Fruit fly (Drosophila melanogaster) whole organism, embryonic: ENCODE data around the gene Patj.

ENCODE experiments used
- Ada2b ChIP-seq: fragments of 200-800 bp; sonication (Bioruptor generic); IDR thresholded peaks from 2 replicates; pipeline ENCODE4 v1.3.6; 2022; ENCODE audit warnings: missing biosample characterization, missing genetic modification characterization
- Antp ChIP-seq: fragments of 200-800 bp; sonication (Bioruptor generic); optimal IDR thresholded peaks from 3 replicates; lab custom pipeline; 2016; ENCODE audit warnings: missing biosample characterization, missing genetic modification characterization
- CG10267 ChIP-seq: fragments of 200-800 bp; sonication (Bioruptor generic); optimal IDR thresholded peaks from 2 replicates; lab custom pipeline; 2018; ENCODE audit warnings: missing biosample characterization, mild to moderate bottlenecking, missing genetic modification characterization, moderate library complexity
- CG10366 ChIP-seq: fragments of 200-800 bp; sonication (Bioruptor generic); IDR thresholded peaks from 2 replicates; pipeline ENCODE4 v1.3.6; 2022; ENCODE audit warnings: missing biosample characterization, missing genetic modification characterization
- CG12104 ChIP-seq: fragments of 200-800 bp; sonication (Bioruptor generic); optimal IDR thresholded peaks from 3 replicates; lab custom pipeline; 2016; ENCODE audit warnings: missing biosample characterization, missing genetic modification characterization
- CG12236 ChIP-seq: fragments of 200-800 bp; sonication (Bioruptor generic); optimal IDR thresholded peaks from 2 replicates; lab custom pipeline; 2016; ENCODE audit warnings: missing biosample characterization, missing genetic modification characterization
- CG14050 ChIP-seq: fragments of 200-800 bp; sonication (Bioruptor generic); IDR thresholded peaks from 3 replicates; pipeline ENCODE4 v1.3.6; 2022; ENCODE audit warnings: missing biosample characterization, missing genetic modification characterization
- CG14441 ChIP-seq: fragments of 200-800 bp; sonication (Bioruptor generic); IDR thresholded peaks from 2 replicates; pipeline ENCODE4 v1.3.6; 2022; ENCODE audit warnings: missing biosample characterization, missing genetic modification characterization
- CG14667 ChIP-seq: fragments of 200-800 bp; sonication (Bioruptor generic); IDR thresholded peaks from 2 replicates; pipeline ENCODE4 v1.3.6; 2022; ENCODE audit warnings: missing biosample characterization, missing genetic modification characterization
- CG15696 ChIP-seq: fragments of 200-800 bp; sonication (Bioruptor generic); optimal IDR thresholded peaks from 2 replicates; lab custom pipeline; 2019; ENCODE audit warnings: missing biosample characterization, mild to moderate bottlenecking, missing genetic modification characterization, moderate library complexity
- CG16863 ChIP-seq: fragments of 200-800 bp; sonication (Bioruptor generic); optimal IDR thresholded peaks from 3 replicates; lab custom pipeline; 2016; ENCODE audit warnings: missing biosample characterization, missing genetic modification characterization
- CG17802 ChIP-seq: fragments of 200-800 bp; sonication (Bioruptor generic); optimal IDR thresholded peaks from 2 replicates; lab custom pipeline; 2018; ENCODE audit warnings: missing biosample characterization, mild to moderate bottlenecking, missing genetic modification characterization, moderate library complexity
- CG2678 ChIP-seq: fragments of 200-800 bp; sonication (Bioruptor generic); optimal IDR thresholded peaks from 3 replicates; lab custom pipeline; 2019; ENCODE audit warnings: missing biosample characterization, mild to moderate bottlenecking, missing genetic modification characterization, moderate library complexity
- CG4328 ChIP-seq: fragments of 200-800 bp; sonication (Bioruptor generic); optimal IDR thresholded peaks from 3 replicates; lab custom pipeline; 2017; ENCODE audit warnings: missing biosample characterization, missing genetic modification reagents, missing genetic modification characterization
- CG6272 ChIP-seq: fragments of 200-800 bp; sonication (Bioruptor generic); IDR thresholded peaks from 2 replicates; pipeline ENCODE4 v1.3.6; 2022; ENCODE audit warnings: missing biosample characterization, missing genetic modification characterization
- CG6683 ChIP-seq: fragments of 200-800 bp; sonication (Bioruptor generic); optimal IDR thresholded peaks from 2 replicates; lab custom pipeline; 2017; ENCODE audit warnings: missing biosample characterization, mild to moderate bottlenecking, missing genetic modification characterization, missing genetic modification reagents
- CG7556 ChIP-seq: fragments of 200-800 bp; sonication (Bioruptor generic); optimal IDR thresholded peaks from 2 replicates; lab custom pipeline; 2017; ENCODE audit warnings: missing biosample characterization, mild to moderate bottlenecking, missing genetic modification characterization
- CG8924 ChIP-seq: fragments of 200-800 bp; optimal IDR thresholded peaks from 3 replicates; lab custom pipeline; 2019; ENCODE audit warnings: missing biosample characterization, mild to moderate bottlenecking, missing genetic modification characterization, moderate library complexity
- CTCF ChIP-seq: fragments of 200-800 bp; sonication (Bioruptor generic); optimal IDR thresholded peaks from 2 replicates; lab custom pipeline; 2017; ENCODE audit warnings: missing biosample characterization, mild to moderate bottlenecking, missing genetic modification characterization, moderate library complexity
- D19B ChIP-seq: fragments of 200-800 bp; sonication (Bioruptor generic); optimal IDR thresholded peaks from 2 replicates; lab custom pipeline; 2017; ENCODE audit warnings: missing biosample characterization, mild to moderate bottlenecking, missing genetic modification characterization
- Gug ChIP-seq: fragments of 200-800 bp; sonication (Bioruptor generic); IDR thresholded peaks from 4 replicates; pipeline ENCODE4 v1.3.6; 2022; ENCODE audit warnings: missing biosample characterization, missing genetic modification characterization
- HLH4C ChIP-seq: fragments of 200-800 bp; sonication (Bioruptor generic); IDR thresholded peaks from 3 replicates; pipeline ENCODE4 v1.3.6; 2022; ENCODE audit warnings: missing biosample characterization, missing genetic modification characterization; ENCODE audit not compliant: partially characterized antibody
- Lpt ChIP-seq: fragments of >200 bp; optimal IDR thresholded peaks from 2 replicates; lab custom pipeline; 2018; ENCODE audit warnings: missing biosample characterization, missing genetic modification characterization
- Mes4 ChIP-seq: fragments of 200-800 bp; sonication (Bioruptor generic); optimal IDR thresholded peaks from 2 replicates; lab custom pipeline; 2016; ENCODE audit warnings: missing biosample characterization, missing genetic modification characterization
- Sox100B ChIP-seq: fragments of 200-800 bp; sonication (Bioruptor generic); optimal IDR thresholded peaks from 3 replicates; lab custom pipeline; 2018; ENCODE audit warnings: missing biosample characterization, mild to moderate bottlenecking, missing genetic modification characterization
- TFAM ChIP-seq: fragments of 200-800 bp; sonication (Bioruptor generic); optimal IDR thresholded peaks from 2 replicates; lab custom pipeline; 2017; ENCODE audit warnings: missing biosample characterization, missing genetic modification characterization, inconsistent platforms
- Trl ChIP-seq, 3 experiments: fragments of >200 bp in 2 of 3; fragments of 200-800 bp in 1 of 3; sonication (Bioruptor generic) in 1 of 3; optimal IDR thresholded peaks; 2 replicates in 1 of 3; 3 replicates in 2 of 3; lab custom pipeline; 2016 to 2017; ENCODE audit warnings: missing biosample characterization in 1 of 3, missing genetic modification characterization in 1 of 3
- ash1 ChIP-seq: fragments of 200-800 bp; sonication (Bioruptor generic); optimal IDR thresholded peaks from 2 replicates; lab custom pipeline; 2018; ENCODE audit warnings: missing biosample characterization, mild to moderate bottlenecking, missing genetic modification characterization
- bsh ChIP-seq, 2 experiments: fragments of 200-800 bp; sonication (Bioruptor generic); optimal IDR thresholded peaks; 2 replicates each; lab custom pipeline; 2017 to 2018; ENCODE audit warnings: mild to moderate bottlenecking in 2 of 2, missing biosample characterization in 2 of 2, missing genetic modification characterization in 2 of 2, moderate library complexity in 1 of 2
- ci ChIP-seq: fragments of 200-800 bp; sonication (Bioruptor generic); IDR thresholded peaks from 3 replicates; pipeline ENCODE4 v1.3.6; 2022; ENCODE audit warnings: missing biosample characterization, missing genetic modification characterization
- crc ChIP-seq: fragments of 200-800 bp; sonication (Bioruptor generic); optimal IDR thresholded peaks from 2 replicates; lab custom pipeline; 2016; ENCODE audit warnings: missing biosample characterization, missing genetic modification characterization
- crol ChIP-seq: fragments of 200-800 bp; sonication (Bioruptor generic); IDR thresholded peaks from 2 replicates; pipeline ENCODE4 v1.3.6; 2022; ENCODE audit warnings: missing biosample characterization, missing genetic modification characterization
- gem ChIP-seq: fragments of 200-800 bp; sonication (Bioruptor generic); optimal IDR thresholded peaks from 2 replicates; lab custom pipeline; 2019; ENCODE audit warnings: missing biosample characterization, mild to moderate bottlenecking, missing genetic modification characterization, moderate library complexity
- hbn ChIP-seq: fragments of 200-800 bp; sonication (Bioruptor generic); IDR thresholded peaks from 2 replicates; pipeline ENCODE4 v1.3.6; 2022; ENCODE audit warnings: missing biosample characterization, missing genetic modification characterization; ENCODE audit not compliant: partially characterized antibody
- ind ChIP-seq: fragments of 200-800 bp; sonication (Bioruptor generic); optimal IDR thresholded peaks from 3 replicates; lab custom pipeline; 2016; ENCODE audit warnings: missing biosample characterization, missing genetic modification characterization
- ken ChIP-seq: fragments of 200-800 bp; sonication (Bioruptor generic); IDR thresholded peaks from 3 replicates; pipeline ENCODE4 v1.3.6; 2022; ENCODE audit warnings: missing biosample characterization, missing genetic modification characterization
- lola ChIP-seq, 3 experiments: fragments of >200 bp in 2 of 3; fragments of 200-800 bp in 1 of 3; sonication (Bioruptor generic) in 1 of 3; optimal IDR thresholded peaks; 2 replicates each; lab custom pipeline; 2017 to 2019; ENCODE audit warnings: missing biosample characterization in 3 of 3, missing genetic modification characterization in 3 of 3, mild to moderate bottlenecking in 1 of 3, moderate library complexity in 1 of 3
- mld ChIP-seq: fragments of 200-800 bp; sonication (Bioruptor generic); IDR thresholded peaks from 3 replicates; pipeline ENCODE4 v1.3.6; 2022; ENCODE audit warnings: missing biosample characterization, missing genetic modification characterization; ENCODE audit not compliant: partially characterized antibody
- onecut ChIP-seq: fragments of 200-800 bp; sonication (Bioruptor generic); IDR thresholded peaks from 2 replicates; pipeline ENCODE4 v1.3.6; 2022; ENCODE audit warnings: missing biosample characterization, missing genetic modification characterization
- pnt ChIP-seq: fragments of 200-800 bp; sonication (Bioruptor generic); optimal IDR thresholded peaks from 3 replicates; lab custom pipeline; 2016; ENCODE audit warnings: missing biosample characterization, missing genetic modification characterization
- prd ChIP-seq, 3 experiments: fragments of >200 bp in 2 of 3; fragments of 200-800 bp in 1 of 3; sonication (Bioruptor generic) in 1 of 3; optimal IDR thresholded peaks in 2 of 3; IDR thresholded peaks in 1 of 3; 2 replicates in 2 of 3; 3 replicates in 1 of 3; pipeline versions ENCODE4 v1.3.6 to Lab custom; 2017 to 2022; ENCODE audit warnings: missing biosample characterization in 1 of 3, missing genetic modification characterization in 1 of 3
- psq ChIP-seq: fragments of 200-800 bp; sonication (Bioruptor generic); optimal IDR thresholded peaks from 2 replicates; lab custom pipeline; 2017; ENCODE audit warnings: missing biosample characterization, missing genetic modification characterization
- pum ChIP-seq: fragments of 200-800 bp; sonication (Bioruptor generic); optimal IDR thresholded peaks from 2 replicates; lab custom pipeline; 2016; ENCODE audit warnings: missing biosample characterization, missing genetic modification characterization
- row ChIP-seq: fragments of 200-800 bp; sonication (Bioruptor generic); IDR thresholded peaks from 3 replicates; pipeline ENCODE4 v1.3.6; 2022; ENCODE audit warnings: missing biosample characterization, missing genetic modification characterization
- slbo ChIP-seq: fragments of 200-800 bp; sonication (Bioruptor generic); IDR thresholded peaks from 2 replicates; pipeline ENCODE4 v1.3.6; 2022; ENCODE audit warnings: missing biosample characterization, missing genetic modification characterization
- slp2 ChIP-seq: fragments of 200-800 bp; sonication (Bioruptor generic); optimal IDR thresholded peaks from 2 replicates; lab custom pipeline; 2016; ENCODE audit warnings: missing biosample characterization, missing genetic modification characterization
- ttk ChIP-seq: fragments of 200-800 bp; sonication (Bioruptor generic); IDR thresholded peaks from 2 replicates; pipeline ENCODE4 v2.1.2; 2022; ENCODE audit warnings: missing biosample characterization, missing genetic modification characterization
- wek ChIP-seq: fragments of 200-800 bp; sonication (Bioruptor generic); optimal IDR thresholded peaks from 3 replicates; lab custom pipeline; 2018; ENCODE audit warnings: missing biosample characterization, mild to moderate bottlenecking, missing genetic modification characterization, moderate library complexity

The Patj gene

DNA sequence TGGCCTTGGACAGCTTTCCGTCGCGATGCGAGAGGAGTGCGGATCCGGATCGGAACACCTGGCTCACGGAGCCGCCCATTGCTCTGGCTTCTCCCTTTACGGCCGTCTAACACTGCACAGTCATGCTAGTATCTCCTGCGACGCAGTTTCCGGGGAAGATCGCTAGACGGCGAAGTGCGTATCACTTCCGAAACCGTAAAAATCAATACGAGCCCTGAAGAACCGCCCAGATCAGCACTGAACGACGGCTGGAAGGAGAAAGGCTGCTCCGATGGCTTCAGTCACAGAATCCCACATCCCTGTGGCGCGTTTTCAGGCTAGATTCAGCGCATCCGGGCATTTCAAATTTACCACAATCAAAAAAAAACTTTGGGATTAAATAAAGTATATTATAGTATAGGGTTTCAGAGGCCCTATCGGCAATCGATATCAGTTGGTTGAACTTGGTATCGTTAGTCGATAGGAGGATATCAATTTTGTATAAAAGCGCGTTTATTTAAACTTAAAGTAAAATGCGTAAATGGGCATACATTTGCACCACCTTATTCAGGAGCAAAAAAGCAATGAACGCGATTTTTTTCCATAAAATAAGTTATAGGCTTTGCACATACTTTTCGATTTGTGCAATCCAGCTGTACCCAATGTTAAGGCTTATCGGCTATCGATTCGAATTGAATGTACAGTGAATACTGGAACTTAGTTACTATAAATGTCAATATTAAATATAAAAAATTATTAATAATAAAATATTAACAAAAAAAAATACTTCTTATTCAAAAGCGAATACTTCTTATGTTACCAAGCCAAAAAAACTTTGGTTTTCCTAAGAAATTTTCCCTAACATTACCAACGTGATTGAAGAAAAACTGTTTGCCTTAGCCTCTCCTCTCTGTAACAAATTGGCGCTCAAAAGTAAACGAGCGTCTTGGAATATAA lies 23.6 kb upstream of the Patj start, which contains the start of the genes CG13933 and PolD2:
CG13933 (minus strand) TSS at position 435 of the 936 bp plus-strand sequence.
PolD2 (plus strand) TSS at position 921 of the 936 bp plus-strand sequence.
- TF ChIP-seq prd (optimal IDR thresholded peaks at IDR 0.05; lab: Kevin White, UChicago) (no peak), prd (GFP tag; IDR thresholded peaks at IDR 0.05; lab: Robert Waterston, UW) (peak; percentile 99), CG16863 (GFP tag; lab: Kevin White, UChicago) (peak; percentile 83), hbn (GFP tag; lab: Robert Waterston, UW) (peak; percentile 69), wek (peak; percentile 24), mld (GFP tag; lab: Robert Waterston, UW) (peak; percentile 67; the same call in 2 of the 3 replicates), D19B (no peak), Lpt (no peak), CG17802 (peak; percentile 47), Ada2b (peak; percentile 95), gem (tag; lab: Kevin White, UChicago) (peak; percentile 99), CG14667 (GFP tag; lab: Robert Waterston, UW) (peak; percentile 91), Antp (GFP tag; lab: Kevin White, UChicago) (peak; percentile 79), bsh (GFP tag; optimal IDR thresholded peaks at IDR 0.05; lab: Kevin White, UChicago) (peak in 1 of 2 experiments; percentile 100), crol (peak; percentile 82), slp2 (GFP tag; lab: Kevin White, UChicago) (peak; percentile 81), pum (GFP tag; lab: Kevin White, UChicago) (peak; percentile 65), CG2678 (tag; lab: Kevin White, UChicago) (peak; percentile 92), onecut (GFP tag; lab: Robert Waterston, UW) (peak; percentile 91), pnt (peak; percentile 77), HLH4C (GFP tag; lab: Robert Waterston, UW) (peak; percentile 95), CG14050 (GFP tag; lab: Robert Waterston, UW) (peak; percentile 98), ci (GFP tag; lab: Robert Waterston, UW) (peak; percentile 99), Sox100B (GFP tag; lab: Kevin White, UChicago) (no peak), crc (GFP tag; lab: Kevin White, UChicago) (peak; percentile 25), CG7556 (GFP tag; lab: Kevin White, UChicago) (peak; percentile 95), Mes4 (GFP tag; lab: Kevin White, UChicago) (peak; percentile 56), ind (GFP tag; lab: Kevin White, UChicago) (peak; percentile 88), Trl (optimal IDR thresholded peaks at IDR 0.05; lab: Kevin White, UChicago) (no peak), Trl (GFP tag; optimal IDR thresholded peaks at IDR 0.05; lab: Kevin White, UChicago) (peak; percentile 64), ken (GFP tag; lab: Robert Waterston, UW) (peak; percentile 97), TFAM (GFP tag; lab: Kevin White, UChicago) (peak; percentile 20), CG6683 (GFP tag; lab: Kevin White, UChicago) (no peak), CG4328 (GFP tag; lab: Kevin White, UChicago) (peak; percentile 20), CG10267 (tag; lab: Kevin White, UChicago) (peak; percentile 96), CG15696 (peak; percentile 76), CG14441 (GFP tag; lab: Robert Waterston, UW) (peak; percentile 99), ash1 (GFP tag; lab: Kevin White, UChicago) (no peak), CG12104 (GFP tag; lab: Kevin White, UChicago) (peak; percentile 92), CTCF (no peak), ttk (GFP tag; lab: Robert Waterston, UW) (peak; percentile 97), slbo (GFP tag; lab: Robert Waterston, UW) (peak; percentile 99), CG10366 (GFP tag; lab: Robert Waterston, UW) (peak; percentile 99), Gug (GFP tag; lab: Robert Waterston, UW) (peak; percentile 67; the same call in 2 of the 4 replicates), CG6272 (GFP tag; lab: Robert Waterston, UW) (peak; percentile 92), CG12236 (GFP tag; lab: Kevin White, UChicago) (peak; percentile 34), CG8924 (tag; lab: Kevin White, UChicago) (peak; percentile 99), psq (GFP tag; lab: Kevin White, UChicago) (peak; percentile 92), row (GFP tag; lab: Robert Waterston, UW) (peak; percentile 100), lola (GFP tag; optimal IDR thresholded peaks at IDR 0.05; lab: Kevin White, UChicago) (peak in 1 of 3 experiments; percentile 98)
